Worm (Caenorhabditis elegans): ENCODE results near the gene Y54G2A.44.

DNA sequence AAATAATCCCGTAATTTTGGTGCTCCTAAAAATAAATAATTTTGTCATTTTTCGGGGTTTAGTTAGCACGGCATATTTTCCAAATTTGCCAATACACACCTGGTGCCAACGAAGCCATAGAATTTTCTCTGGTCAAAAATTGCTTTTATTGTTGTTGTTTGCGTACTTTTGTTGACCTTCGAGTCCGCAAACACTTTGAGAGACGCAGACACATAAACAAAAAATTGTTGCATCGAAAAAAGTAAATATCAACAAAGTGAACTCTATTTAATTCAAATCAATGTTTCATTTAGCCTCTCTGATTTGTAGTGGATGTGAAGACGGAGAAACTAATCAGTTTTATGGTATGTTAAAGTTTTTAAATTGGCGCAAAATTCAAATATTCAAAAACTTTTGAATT, 44.6 kb downstream of the Y54G2A.44 start, which contains the start of gene Y54G2A.40:
- TF ChIP-seq egl-18 (GFP tag; IDR thresholded peaks at IDR 0.05) (no peak), ztf-28 (GFP tag; IDR thresholded peaks at IDR 0.05) (no peak), atf-7 (tag; optimal IDR thresholded peaks at IDR 0.05) (no peak), nhr-90 (tag; optimal IDR thresholded peaks at IDR 0.05) (no peak), B0261.1 (tag; optimal IDR thresholded peaks at IDR 0.05) (no peak), xnd-1 (tag; optimal IDR thresholded peaks at IDR 0.05) (no peak), nhr-27 (tag; optimal IDR thresholded peaks at IDR 0.05) (no peak), F55B11.4 (tag; optimal IDR thresholded peaks at IDR 0.05; ENCODE audit: borderline replicate concordance, insufficient read depth) (no peak), B0035.1 (tag; optimal IDR thresholded peaks at IDR 0.05) (no peak), him-1 (tag; optimal IDR thresholded peaks at IDR 0.05) (no peak)

All from whole organism, young adult.